Fruit fly (Drosophila melanogaster) whole organism, embryonic: ENCODE data around the gene CG31551.

Experiments used
- Ada2b ChIP-seq: fragments of 200-800 bp; sonication (Bioruptor generic); IDR thresholded peaks from 2 replicates; pipeline ENCODE4 v1.3.6; 2022; ENCODE audit warnings: missing biosample characterization, missing genetic modification characterization
- Bgb ChIP-seq: fragments of 200-800 bp; sonication (Bioruptor generic); IDR thresholded peaks from 2 replicates; pipeline ENCODE4 v1.3.6; 2022; ENCODE audit warnings: missing biosample characterization, missing genetic modification characterization; ENCODE audit not compliant: partially characterized antibody
- C15 ChIP-seq: fragments of 200-800 bp; sonication (Bioruptor generic); IDR thresholded peaks from 3 replicates; pipeline ENCODE4 v1.3.6; 2022; ENCODE audit warnings: missing biosample characterization, missing genetic modification characterization
- CG10209 ChIP-seq: fragments of 200-800 bp; sonication (Bioruptor generic); optimal IDR thresholded peaks from 3 replicates; lab custom pipeline; 2017; ENCODE audit warnings: missing biosample characterization, mild to moderate bottlenecking, missing genetic modification characterization, missing genetic modification reagents
- CG10565 ChIP-seq: fragments of 200-800 bp; sonication (Bioruptor generic); optimal IDR thresholded peaks from 3 replicates; lab custom pipeline; 2016; ENCODE audit warnings: missing biosample characterization, mild to moderate bottlenecking, missing genetic modification characterization
- CG10959 ChIP-seq: fragments of 200-800 bp; sonication (Bioruptor generic); IDR thresholded peaks from 2 replicates; pipeline ENCODE4 v1.3.6; 2022; ENCODE audit warnings: missing biosample characterization, missing genetic modification characterization
- CG11695 ChIP-seq: fragments of 200-800 bp; sonication (Bioruptor generic); IDR thresholded peaks from 3 replicates; pipeline ENCODE4 v1.3.6; 2022; ENCODE audit warnings: missing biosample characterization, missing genetic modification characterization
- CG12659 ChIP-seq: fragments of 200-800 bp; sonication (Bioruptor generic); optimal IDR thresholded peaks from 3 replicates; lab custom pipeline; 2017; ENCODE audit warnings: mild to moderate bottlenecking, missing biosample characterization, missing genetic modification reagents, missing genetic modification characterization
- CG12769 ChIP-seq: fragments of 200-800 bp; sonication (Bioruptor generic); optimal IDR thresholded peaks from 2 replicates; lab custom pipeline; 2019; ENCODE audit warnings: missing biosample characterization, mild to moderate bottlenecking, missing genetic modification characterization, moderate library complexity
- CG12942 ChIP-seq: fragments of 200-800 bp; sonication (Bioruptor generic); optimal IDR thresholded peaks from 3 replicates; lab custom pipeline; 2016; ENCODE audit warnings: missing biosample characterization, missing genetic modification characterization
- CG13624 ChIP-seq: fragments of 200-800 bp; sonication (Bioruptor generic); optimal IDR thresholded peaks from 2 replicates; lab custom pipeline; 2016; ENCODE audit warnings: missing biosample characterization, missing genetic modification characterization
- CG15514 ChIP-seq: fragments of 200-800 bp; sonication (Bioruptor generic); optimal IDR thresholded peaks from 3 replicates; lab custom pipeline; 2017; ENCODE audit warnings: missing biosample characterization, missing genetic modification characterization, mild to moderate bottlenecking, moderate library complexity, missing genetic modification reagents
- CG16779 ChIP-seq: fragments of 200-800 bp; sonication (Bioruptor generic); IDR thresholded peaks from 2 replicates; pipeline ENCODE4 v1.3.6; 2022; ENCODE audit warnings: missing biosample characterization, missing genetic modification characterization
- CG18011 ChIP-seq: fragments of 200-800 bp; sonication (Bioruptor generic); optimal IDR thresholded peaks from 2 replicates; lab custom pipeline; 2017; ENCODE audit warnings: missing biosample characterization, missing genetic modification characterization, mild to moderate bottlenecking, moderate library complexity, missing genotype
- CG3281 ChIP-seq: fragments of 200-800 bp; sonication (Bioruptor generic); optimal IDR thresholded peaks from 3 replicates; lab custom pipeline; 2017; ENCODE audit warnings: missing biosample characterization, mild to moderate bottlenecking, missing genetic modification characterization
- CG34422 ChIP-seq: fragments of 200-800 bp; sonication (Bioruptor generic); IDR thresholded peaks from 3 replicates; pipeline ENCODE4 v1.3.6; 2022; ENCODE audit warnings: missing biosample characterization, missing genetic modification characterization
- CG6175 ChIP-seq: fragments of 200-800 bp; sonication (Bioruptor generic); IDR thresholded peaks from 3 replicates; pipeline ENCODE4 v1.3.6; 2022; ENCODE audit warnings: missing biosample characterization, missing genetic modification characterization
- CG7786 ChIP-seq: fragments of 200-800 bp; sonication (Bioruptor generic); optimal IDR thresholded peaks from 2 replicates; lab custom pipeline; 2016; ENCODE audit warnings: missing biosample characterization, missing genetic modification characterization
- CG9797 ChIP-seq: fragments of 200-800 bp; sonication (Bioruptor generic); optimal IDR thresholded peaks from 3 replicates; lab custom pipeline; 2018; ENCODE audit warnings: missing biosample characterization, mild to moderate bottlenecking, missing genetic modification characterization
- D19B ChIP-seq: fragments of 200-800 bp; sonication (Bioruptor generic); optimal IDR thresholded peaks from 2 replicates; lab custom pipeline; 2017; ENCODE audit warnings: missing biosample characterization, mild to moderate bottlenecking, missing genetic modification characterization
- E2f2 ChIP-seq: fragments of 200-800 bp; sonication (Bioruptor generic); IDR thresholded peaks from 2 replicates; pipeline ENCODE4 v1.3.6; 2022; ENCODE audit warnings: missing biosample characterization, missing genetic modification characterization
- Elba2 ChIP-seq: fragments of 200-800 bp; sonication (Bioruptor generic); optimal IDR thresholded peaks from 3 replicates; lab custom pipeline; 2016; ENCODE audit warnings: missing biosample characterization, missing genetic modification characterization
- Ets65A ChIP-seq: fragments of 200-800 bp; sonication (Bioruptor generic); peaks from one replicate; lab custom pipeline; 2016; ENCODE audit warnings: missing biosample characterization, missing genetic modification characterization
- HLH54F ChIP-seq: fragments of 200-800 bp; sonication (Bioruptor generic); optimal IDR thresholded peaks from 3 replicates; lab custom pipeline; 2016; ENCODE audit warnings: missing biosample characterization, missing genetic modification characterization
- Kr ChIP-seq: fragments of 200-800 bp; sonication (Bioruptor generic); optimal IDR thresholded peaks from 2 replicates; lab custom pipeline; 2017; ENCODE audit warnings: missing biosample characterization, mild to moderate bottlenecking, missing genetic modification characterization
- Oli ChIP-seq: fragments of 200-800 bp; sonication (Bioruptor generic); optimal IDR thresholded peaks from 2 replicates; lab custom pipeline; 2018; ENCODE audit warnings: missing biosample characterization, mild to moderate bottlenecking, missing genetic modification characterization, moderate library complexity
- PHDP ChIP-seq: fragments of 200-800 bp; sonication (Bioruptor generic); optimal IDR thresholded peaks from 3 replicates; lab custom pipeline; 2018; ENCODE audit warnings: missing biosample characterization, mild to moderate bottlenecking, missing genetic modification characterization, moderate library complexity
- Pdp1 ChIP-seq, 2 experiments: fragments of 200-800 bp; sonication (Bioruptor generic); optimal IDR thresholded peaks; 3 replicates each; lab custom pipeline; 2016; ENCODE audit warnings: missing biosample characterization in 2 of 2, missing genetic modification characterization in 2 of 2, mild to moderate bottlenecking in 1 of 2, moderate library complexity in 1 of 2
- Rfx ChIP-seq: fragments of 200-800 bp; sonication (Bioruptor generic); IDR thresholded peaks from 2 replicates; pipeline ENCODE4 v1.3.6; 2022; ENCODE audit warnings: missing biosample characterization, missing genetic modification characterization
- Taf1 ChIP-seq: fragments of 200-800 bp; sonication (Bioruptor generic); IDR thresholded peaks from 2 replicates; pipeline ENCODE4 v1.3.6; 2022; ENCODE audit warnings: missing biosample characterization, missing genetic modification characterization
- ap ChIP-seq: fragments of 200-800 bp; sonication (Bioruptor generic); IDR thresholded peaks from 2 replicates; pipeline ENCODE4 v1.3.6; 2022; ENCODE audit warnings: missing biosample characterization, missing genetic modification characterization
- ash1 ChIP-seq: fragments of 200-800 bp; sonication (Bioruptor generic); optimal IDR thresholded peaks from 2 replicates; lab custom pipeline; 2018; ENCODE audit warnings: missing biosample characterization, mild to moderate bottlenecking, missing genetic modification characterization
- bab2 ChIP-seq: fragments of 200-800 bp; sonication (Bioruptor generic); optimal IDR thresholded peaks from 2 replicates; lab custom pipeline; 2016; ENCODE audit warnings: missing biosample characterization, missing genetic modification characterization
- cas ChIP-seq: fragments of 200-800 bp; sonication (Bioruptor generic); IDR thresholded peaks from 2 replicates; pipeline ENCODE4 v1.3.6; 2022; ENCODE audit warnings: missing biosample characterization, missing genetic modification characterization
- dm ChIP-seq: fragments of 200-800 bp; sonication (Bioruptor generic); optimal IDR thresholded peaks from 3 replicates; lab custom pipeline; 2016; ENCODE audit warnings: missing biosample characterization, missing genetic modification characterization
- dmrt11E ChIP-seq: fragments of 200-800 bp; sonication (Bioruptor generic); optimal IDR thresholded peaks from 3 replicates; lab custom pipeline; 2018; ENCODE audit warnings: missing biosample characterization, mild to moderate bottlenecking, missing genetic modification characterization, moderate library complexity
- fd64A ChIP-seq: fragments of 200-800 bp; sonication (Bioruptor generic); optimal IDR thresholded peaks from 3 replicates; lab custom pipeline; 2018; ENCODE audit warnings: missing biosample characterization, mild to moderate bottlenecking, missing genetic modification characterization
- gfzf ChIP-seq: fragments of 200-800 bp; sonication (Bioruptor generic); optimal IDR thresholded peaks from 2 replicates; lab custom pipeline; 2016; ENCODE audit warnings: missing biosample characterization, mild to moderate bottlenecking, missing genetic modification characterization, moderate library complexity
- her ChIP-seq: fragments of 200-800 bp; sonication (Bioruptor generic); optimal IDR thresholded peaks from 2 replicates; lab custom pipeline; 2016; ENCODE audit warnings: missing biosample characterization, missing genetic modification characterization
- insv ChIP-seq, 2 experiments: fragments of 200-800 bp; sonication (Bioruptor generic); optimal IDR thresholded peaks; 3 replicates each; lab custom pipeline; 2016 to 2018; ENCODE audit warnings: missing biosample characterization in 2 of 2, missing genetic modification characterization in 2 of 2
- jumu ChIP-seq: fragments of 200-800 bp; sonication (Bioruptor generic); optimal IDR thresholded peaks from 3 replicates; lab custom pipeline; 2016; ENCODE audit warnings: missing biosample characterization, missing genetic modification characterization
- lola ChIP-seq, 3 experiments: fragments of >200 bp in 2 of 3; fragments of 200-800 bp in 1 of 3; sonication (Bioruptor generic) in 1 of 3; optimal IDR thresholded peaks; 2 replicates each; lab custom pipeline; 2017 to 2019; ENCODE audit warnings: missing biosample characterization in 3 of 3, missing genetic modification characterization in 3 of 3, mild to moderate bottlenecking in 1 of 3, moderate library complexity in 1 of 3
- mam ChIP-seq: fragments of 200-800 bp; sonication (Bioruptor generic); optimal IDR thresholded peaks from 3 replicates; lab custom pipeline; 2016; ENCODE audit warnings: missing biosample characterization, missing genetic modification characterization
- nerfin-2 ChIP-seq: fragments of 200-800 bp; sonication (Bioruptor generic); IDR thresholded peaks from 2 replicates; pipeline ENCODE4 v1.3.6; 2022; ENCODE audit warnings: missing biosample characterization, missing genetic modification characterization; ENCODE audit not compliant: partially characterized antibody
- pzg ChIP-seq: fragments of 200-800 bp; sonication (Bioruptor generic); optimal IDR thresholded peaks from 3 replicates; lab custom pipeline; 2018; ENCODE audit warnings: missing biosample characterization, mild to moderate bottlenecking, missing genetic modification characterization, moderate library complexity
- sens-2 ChIP-seq: fragments of 200-800 bp; sonication (Bioruptor generic); IDR thresholded peaks from 2 replicates; pipeline ENCODE4 v1.3.6; 2022; ENCODE audit warnings: missing biosample characterization, missing genetic modification characterization
- tgo ChIP-seq: fragments of 200-800 bp; sonication (Bioruptor generic); IDR thresholded peaks from 3 replicates; pipeline ENCODE4 v1.3.6; 2022; ENCODE audit warnings: missing biosample characterization, missing genetic modification characterization
- zfh1 ChIP-seq: fragments of 200-800 bp; sonication (Bioruptor generic); IDR thresholded peaks from 3 replicates; pipeline ENCODE4 v1.3.6; 2022; ENCODE audit warnings: missing biosample characterization, missing genetic modification characterization

Gene CG31551

DNA sequence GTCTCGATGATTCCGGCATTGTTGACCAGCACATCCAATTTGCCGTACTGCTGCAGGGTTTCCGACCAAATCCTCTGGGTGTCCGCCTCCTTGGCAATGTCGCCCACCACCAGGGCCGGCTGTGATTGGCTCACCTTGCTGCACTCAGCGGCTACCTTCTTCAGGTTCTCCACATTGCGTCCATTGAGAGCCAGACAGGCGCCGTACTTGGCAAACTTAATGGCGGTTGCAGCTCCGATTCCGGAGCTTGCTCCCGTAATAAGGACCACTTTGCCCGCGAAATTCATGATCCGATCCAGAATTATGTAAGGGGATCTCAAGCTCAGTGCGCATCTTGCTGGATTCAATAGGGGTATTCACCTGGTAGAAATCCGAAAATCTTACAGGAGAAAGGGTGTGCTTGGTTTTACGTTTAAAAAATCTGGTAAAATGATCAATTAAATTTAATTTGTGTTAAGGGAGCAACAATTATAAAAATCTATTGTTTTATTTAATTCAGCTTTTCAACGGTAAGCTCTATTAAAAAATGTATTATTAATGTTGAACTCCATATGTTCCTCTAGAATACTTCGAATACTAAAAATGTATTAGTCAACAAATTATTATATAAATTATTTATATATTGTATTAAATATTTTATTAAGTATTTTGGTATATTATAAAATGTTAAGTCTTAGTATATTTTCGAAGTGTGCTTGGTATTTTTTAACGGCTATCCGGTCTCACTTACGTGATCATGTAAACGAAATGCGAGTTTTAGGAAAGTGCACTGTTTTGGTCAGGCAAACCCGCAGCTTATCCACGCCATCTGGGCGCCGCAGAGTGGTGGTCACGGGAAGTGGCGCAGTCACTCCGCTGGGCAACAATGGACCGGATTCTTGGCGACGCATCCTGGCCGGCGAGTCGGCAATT lies 9.1 kb downstream of the CG31551 start, which contains the start of the genes CG31548 and CG12170 (continued):
- TF ChIP-seq CG10959 (GFP tag; lab: Robert Waterston, UW) = no peak
- no peak for TF ChIP-seq insv (GFP tag; optimal IDR thresholded peaks at IDR 0.05; lab: Kevin White, UChicago)
- peak; percentile 55 for TF ChIP-seq dmrt11E
- TF ChIP-seq CG13624 (GFP tag; lab: Kevin White, UChicago) = peak; percentile 32
- no peak for TF ChIP-seq ash1 (GFP tag; lab: Kevin White, UChicago)
- TF ChIP-seq CG6175 (GFP tag; lab: Robert Waterston, UW) = no peak
- TF ChIP-seq CG11695 (GFP tag; lab: Robert Waterston, UW) = peak; percentile 66
- TF ChIP-seq Pdp1 (GFP tag; optimal IDR thresholded peaks at IDR 0.05; lab: Kevin White, UChicago) = peak in 1 of 2 experiments; percentile 97
- TF ChIP-seq Bgb = no peak
- TF ChIP-seq CG7786 (GFP tag; lab: Kevin White, UChicago) = peak; percentile 7
- TF ChIP-seq Taf1 (GFP tag; lab: Robert Waterston, UW) = no peak
- no peak; the same call in 1 of the 2 replicates for TF ChIP-seq E2f2 (GFP tag; lab: Robert Waterston, UW)
- peak; percentile 29; the same call in 1 of the 2 replicates for TF ChIP-seq ap
- TF ChIP-seq CG10565 = no peak
- peak; percentile 70 for TF ChIP-seq PHDP (tag; lab: Kevin White, UChicago)
- peak; percentile 15 for TF ChIP-seq pzg (GFP tag; lab: Kevin White, UChicago)
- TF ChIP-seq C15 (GFP tag; lab: Robert Waterston, UW) = no peak
- TF ChIP-seq sens-2 (GFP tag; lab: Robert Waterston, UW) = 0 out of 2 replicates have a peak, but pooled peaks have one; percentile 12
- peak; percentile 36 for TF ChIP-seq CG18011
- no peak for TF ChIP-seq D19B (GFP tag; lab: Kevin White, UChicago)
- 0 out of 2 replicates have a peak, but pooled peaks have one; percentile 26 for TF ChIP-seq Ada2b
- TF ChIP-seq nerfin-2 (GFP tag; lab: Robert Waterston, UW) = no peak
- no peak for TF ChIP-seq Elba2 (GFP tag; lab: Kevin White, UChicago)
- TF ChIP-seq mam = peak; percentile 36
- no peak for TF ChIP-seq HLH54F (GFP tag; lab: Kevin White, UChicago)
- TF ChIP-seq CG10209 (GFP tag; lab: Kevin White, UChicago) = no peak
- TF ChIP-seq zfh1 = 0 out of 3 replicates have a peak, but pooled peaks have one; percentile 43
- no peak for TF ChIP-seq CG16779 (GFP tag; lab: Robert Waterston, UW)
- no peak for TF ChIP-seq dm (GFP tag; lab: Kevin White, UChicago)
- TF ChIP-seq Kr (GFP tag; lab: Kevin White, UChicago) = no peak
- no peak for TF ChIP-seq CG12769 (tag; lab: Kevin White, UChicago)
- TF ChIP-seq fd64A (GFP tag; lab: Kevin White, UChicago) = no peak
- peak; percentile 53 for TF ChIP-seq CG15514 (GFP tag; lab: Kevin White, UChicago)
- TF ChIP-seq her (GFP tag; lab: Kevin White, UChicago) = peak; percentile 42
- no peak for TF ChIP-seq cas (GFP tag; lab: Robert Waterston, UW)
- TF ChIP-seq Ets65A (GFP tag; lab: Kevin White, UChicago) = no peak
- TF ChIP-seq jumu (GFP tag; lab: Kevin White, UChicago) = no peak
- peak; percentile 40 for TF ChIP-seq CG3281
- TF ChIP-seq Oli (tag; lab: Kevin White, UChicago) = peak; percentile 15
- TF ChIP-seq lola (GFP tag; optimal IDR thresholded peaks at IDR 0.05; lab: Kevin White, UChicago) = peak in 1 of 3 experiments; percentile 56
- peak; percentile 5 for TF ChIP-seq bab2 (GFP tag; lab: Kevin White, UChicago)
- TF ChIP-seq gfzf = peak; percentile 49
- TF ChIP-seq CG12942 (GFP tag; lab: Kevin White, UChicago) = peak; percentile 54
- 0 out of 2 replicates have a peak, but pooled peaks have one; percentile 28 for TF ChIP-seq Rfx (GFP tag; lab: Robert Waterston, UW)
- peak; percentile 54 for TF ChIP-seq CG9797 (GFP tag; lab: Kevin White, UChicago)
- TF ChIP-seq tgo (GFP tag; lab: Robert Waterston, UW) = peak; percentile 43; the same call in 2 of the 3 replicates
- TF ChIP-seq CG12659 (GFP tag; lab: Kevin White, UChicago) = peak; percentile 56
- TF ChIP-seq CG34422 (GFP tag; lab: Robert Waterston, UW) = 0 out of 3 replicates have a peak, but pooled peaks have one; percentile 16
